Comparison of ENCODE assay signal across 3 fruit fly cellular contexts in genomic region chr2L:20792521-20792920, dm6.
TF ChIP-seq lines count a peak whose summit lies in the region.

No protein-coding gene starts in this region.

- no peak for TF ChIP-seq CTCF in whole organism, embryonic (GFP tag; optimal IDR thresholded peaks at IDR 0.05; lab: Kevin White, UChicago)

TF ChIP-seq in whole organism, adult, 20 proteins besides CTCF, POLR2A, EP300 and RAD21:
- TF ChIP-seq kay (GFP tag; lab: Kevin White, UChicago; ENCODE audit: borderline replicate concordance) (peak; percentile 53), cnc (optimal IDR thresholded peaks at IDR 0.05; lab: Kevin White, UChicago) (no peak)

TF ChIP-seq in whole organism, embryonic, 481 proteins besides CTCF, POLR2A, EP300 and RAD21:
- TF ChIP-seq sr (GFP tag; IDR thresholded peaks at IDR 0.05; lab: Robert Waterston, UW) (peak; percentile 61; the same call in 1 of the 3 replicates), gem (tag; optimal IDR thresholded peaks at IDR 0.05; lab: Kevin White, UChicago) (no peak), B-H1 (GFP tag; IDR thresholded peaks at IDR 0.05; lab: Robert Waterston, UW) (no peak)

TF ChIP-seq in whole organism, prepupa, 60 proteins besides CTCF, POLR2A, EP300 and RAD21:
- TF ChIP-seq Hr38 (GFP tag; optimal IDR thresholded peaks at IDR 0.05; lab: Kevin White, UChicago) = no peak
- no peak for TF ChIP-seq fd59A (GFP tag; optimal IDR thresholded peaks at IDR 0.05; lab: Kevin White, UChicago)
- TF ChIP-seq CG15336 (GFP tag; IDR thresholded peaks at IDR 0.05; lab: Robert Waterston, UW) = 0 out of 2 replicates have a peak, but pooled peaks have one; percentile 21
TF ChIP-seq in whole organism, prepupa: peak in this region for 1.
